Fruit fly (Drosophila melanogaster) whole organism, embryonic: ENCODE results near the gene CG9706.

Experiments used
- B-H2 ChIP-seq: fragments of 200-800 bp; sonication (Bioruptor generic); optimal IDR thresholded peaks from 2 replicates; lab custom pipeline; 2018; ENCODE audit warnings: missing biosample characterization, mild to moderate bottlenecking, missing genetic modification characterization
- CG14050 ChIP-seq: fragments of 200-800 bp; sonication (Bioruptor generic); IDR thresholded peaks from 3 replicates; pipeline ENCODE4 v1.3.6; 2022; ENCODE audit warnings: missing biosample characterization, missing genetic modification characterization
- Doc2 ChIP-seq: fragments of 200-800 bp; sonication (Bioruptor generic); IDR thresholded peaks from 2 replicates; pipeline ENCODE4 v1.3.6; 2022; ENCODE audit warnings: missing biosample characterization, missing genetic modification characterization
- NFAT ChIP-seq: fragments of 200-800 bp; sonication (Bioruptor generic); IDR thresholded peaks from 2 replicates; pipeline ENCODE4 v1.3.6; 2022; ENCODE audit warnings: missing biosample characterization, missing genetic modification characterization
- br ChIP-seq: fragments of >200 bp; optimal IDR thresholded peaks from 2 replicates; lab custom pipeline; 2017
- ro ChIP-seq: fragments of 200-800 bp; sonication (Bioruptor generic); IDR thresholded peaks from 2 replicates; pipeline ENCODE4 v1.3.6; 2022; ENCODE audit warnings: missing biosample characterization, missing genetic modification characterization
- shn ChIP-seq: fragments of 200-800 bp; sonication (Bioruptor generic); optimal IDR thresholded peaks from 3 replicates; lab custom pipeline; 2016; ENCODE audit warnings: missing biosample characterization, missing genetic modification characterization
- sr ChIP-seq: fragments of 200-800 bp; sonication (Bioruptor generic); IDR thresholded peaks from 3 replicates; pipeline ENCODE4 v1.3.6; 2022; ENCODE audit warnings: missing biosample characterization, missing genetic modification characterization

DNA sequence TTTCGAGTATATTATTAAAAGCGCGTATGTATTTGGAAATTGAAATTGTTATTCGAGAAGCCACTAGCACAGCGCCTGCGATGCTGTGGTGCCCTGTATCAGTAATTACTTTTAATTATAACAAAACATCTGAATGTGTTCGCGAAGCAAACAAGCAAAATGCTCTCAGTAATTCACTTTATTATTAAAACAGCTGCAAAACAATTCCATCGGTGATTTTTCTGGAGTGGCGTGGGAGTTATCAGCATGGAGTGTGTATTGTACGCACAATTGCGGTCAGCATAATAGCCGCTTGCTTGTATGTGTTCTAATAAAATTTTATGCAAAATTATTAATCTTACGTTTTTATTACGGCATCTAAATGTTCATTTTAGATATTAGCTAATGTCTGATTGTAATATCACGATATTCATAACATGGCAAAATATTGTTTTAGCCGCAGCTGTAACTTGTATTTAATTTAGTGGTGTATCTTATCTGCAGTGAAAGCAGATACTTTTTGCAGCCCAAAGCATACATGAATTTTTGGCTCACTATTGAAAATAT, 519 bp upstream of the CG9706 start:
- TF ChIP-seq br (lab: Kevin White, UChicago) (no peak), NFAT (GFP tag; lab: Robert Waterston, UW) (0 out of 2 replicates have a peak, but pooled peaks have one; percentile 13), CG14050 (peak; percentile 35; the same call in 1 of the 3 replicates), B-H2 (GFP tag; lab: Kevin White, UChicago) (no peak), sr (GFP tag; lab: Robert Waterston, UW) (0 out of 3 replicates have a peak, but pooled peaks have one; percentile 42), ro (no peak), Doc2 (GFP tag; lab: Robert Waterston, UW) (no peak), shn (peak; percentile 18)
